Worm (Caenorhabditis elegans) whole organism, L2 larva: ENCODE results near the gene lon-3.

Experiments used
- ama-1 ChIP-seq: fragments of 150-350 bp; optimal IDR thresholded peaks from 2 replicates; lab custom pipeline; 2018; ENCODE audit warnings: inconsistent platforms
- fos-1 ChIP-seq: fragments of 150-350 bp; optimal IDR thresholded peaks from 2 replicates; lab custom pipeline; 2014; ENCODE audit warnings: missing biosample characterization, missing genetic modification characterization
- lin-13 ChIP-seq: fragments of 150-350 bp; optimal IDR thresholded peaks from 2 replicates; lab custom pipeline; 2014; ENCODE audit warnings: missing biosample characterization, missing genetic modification reagents, missing genetic modification characterization
- mdl-1 ChIP-seq, 2 experiments: fragments of 150-350 bp in 1 of 2; sonication (generic microtip) in 1 of 2; optimal IDR thresholded peaks; 2 replicates each; lab custom pipeline; 2017; ENCODE audit warnings: missing biosample characterization in 2 of 2, missing genetic modification characterization in 2 of 2
- nhr-237 ChIP-seq: fragments of 150-350 bp; optimal IDR thresholded peaks from 2 replicates; lab custom pipeline; 2014; ENCODE audit warnings: missing biosample characterization, missing genetic modification characterization
- nhr-77 ChIP-seq: fragments of 150-350 bp; optimal IDR thresholded peaks from 2 replicates; lab custom pipeline; 2014; ENCODE audit warnings: missing biosample characterization, missing genetic modification characterization
- skn-1 ChIP-seq: sonication (generic microtip); optimal IDR thresholded peaks from 2 replicates; lab custom pipeline; 2017; ENCODE audit warnings: missing biosample characterization, missing genetic modification characterization
- snpc-4 ChIP-seq: fragments of 150-350 bp; optimal IDR thresholded peaks from 2 replicates; lab custom pipeline; 2014; ENCODE audit warnings: missing biosample characterization, missing genetic modification characterization
- unc-39 ChIP-seq: fragments of 150-350 bp; optimal IDR thresholded peaks from 2 replicates; lab custom pipeline; 2014; ENCODE audit warnings: missing biosample characterization, missing genetic modification characterization
- zag-1 ChIP-seq: fragments of 150-350 bp; optimal IDR thresholded peaks from 2 replicates; lab custom pipeline; 2014; ENCODE audit warnings: missing biosample characterization, missing genetic modification characterization

ce11 chrV:12245777-12246452 is 47.5 kb upstream of the lon-3 start:
- no peak for TF ChIP-seq snpc-4 (tag; lab: Kevin White, UChicago)
- no peak for TF ChIP-seq ama-1
- no peak for TF ChIP-seq unc-39 (tag; lab: Kevin White, UChicago)
- no peak for TF ChIP-seq fos-1 (tag; lab: Kevin White, UChicago)
- no peak for TF ChIP-seq zag-1 (tag; lab: Kevin White, UChicago)
- TF ChIP-seq nhr-237 (tag; lab: Kevin White, UChicago), result no peak
- no peak for TF ChIP-seq nhr-77 (tag; lab: Kevin White, UChicago)
- no peak for TF ChIP-seq skn-1
- no peak for TF ChIP-seq mdl-1 (tag; optimal IDR thresholded peaks at IDR 0.05; lab: Kevin White, UChicago)
- no peak for TF ChIP-seq lin-13 (GFP tag; lab: Kevin White, UChicago)
